Fruit fly (Drosophila melanogaster): Measurements from ENCODE around the gene Mgat4b.

The Mgat4b gene

dm6 chr3L:14755046-14755643 is 13.9 kb downstream of the Mgat4b start (continued):
- TF ChIP-seq achi (GFP tag; optimal IDR thresholded peaks at IDR 0.05): no peak
- peak; percentile 4 for TF ChIP-seq CG8632 (GFP tag; optimal IDR thresholded peaks at IDR 0.05)
- no peak for TF ChIP-seq dac (GFP tag; optimal IDR thresholded peaks at IDR 0.05)
- TF ChIP-seq CG8119 (GFP tag; IDR thresholded peaks at IDR 0.05): peak; percentile 22; the same call in 1 of the 3 replicates
- peak; percentile 5 for TF ChIP-seq CG6792 (GFP tag; optimal IDR thresholded peaks at IDR 0.05)
- peak; percentile 38 for TF ChIP-seq Lpt (GFP tag; optimal IDR thresholded peaks at IDR 0.05)
- TF ChIP-seq CG16779 (tag; optimal IDR thresholded peaks at IDR 0.05): no peak
- TF ChIP-seq acj6 (GFP tag; optimal IDR thresholded peaks at IDR 0.05): no peak
- peak; percentile 74 to 80 for TF ChIP-seq ss (GFP tag; optimal IDR thresholded peaks at IDR 0.05)
- peak; percentile 59 for TF ChIP-seq vri (GFP tag; optimal IDR thresholded peaks at IDR 0.05)
- peak; percentile 63 for TF ChIP-seq CG6808 (GFP tag; optimal IDR thresholded peaks at IDR 0.05)
- no peak for TF ChIP-seq CG10631 (GFP tag; optimal IDR thresholded peaks at IDR 0.05)
- TF ChIP-seq Ets96B (tag; optimal IDR thresholded peaks at IDR 0.05): no peak
- no peak for TF ChIP-seq CG32006 (GFP tag; optimal IDR thresholded peaks at IDR 0.05)
- TF ChIP-seq CG4318 (GFP tag; optimal IDR thresholded peaks at IDR 0.05): no peak
- TF ChIP-seq fkh (GFP tag; optimal IDR thresholded peaks at IDR 0.05): peak; percentile 29
- no peak for TF ChIP-seq CG3032 (tag; optimal IDR thresholded peaks at IDR 0.05)
- TF ChIP-seq CG11902 (GFP tag; optimal IDR thresholded peaks at IDR 0.05): no peak
- TF ChIP-seq CG6276 (GFP tag; optimal IDR thresholded peaks at IDR 0.05): peak; percentile 44

dm6 chr3L:14752816-14753215 is 16.3 kb downstream of the Mgat4b start:
- TF ChIP-seq CG3919 (GFP tag; optimal IDR thresholded peaks at IDR 0.05) (no peak), esn (GFP tag; optimal IDR thresholded peaks at IDR 0.05) (no peak), vri (GFP tag; optimal IDR thresholded peaks at IDR 0.05) (no peak), Smox (GFP tag; optimal IDR thresholded peaks at IDR 0.05) (no peak), CG6276 (GFP tag; optimal IDR thresholded peaks at IDR 0.05) (no peak), Lpt (GFP tag; optimal IDR thresholded peaks at IDR 0.05) (no peak), Ets21C (GFP tag; optimal IDR thresholded peaks at IDR 0.05) (no peak), Eip75B (GFP tag; optimal IDR thresholded peaks at IDR 0.05) (no peak), Sox102F (GFP tag; optimal IDR thresholded peaks at IDR 0.05) (no peak), Ets96B (tag; optimal IDR thresholded peaks at IDR 0.05) (no peak), CG6163 (GFP tag; IDR thresholded peaks at IDR 0.05) (no peak), pdm3 (GFP tag; optimal IDR thresholded peaks at IDR 0.05) (no peak)

- TF ChIP-seq CG8119 (GFP tag; IDR thresholded peaks at IDR 0.05) (0 out of 3 replicates have a peak, but pooled peaks have one; percentile 13), Hr39 (GFP tag; optimal IDR thresholded peaks at IDR 0.05) (no peak)
Observed at dm6 chr3L:14751056-14751671, 17.9 kb downstream of the Mgat4b start.

dm6 chr3L:14743106-14743692 is 25.9 kb downstream of the Mgat4b start:
- TF ChIP-seq CG6163 (GFP tag; IDR thresholded peaks at IDR 0.05) (peak; percentile 59; the same call in 2 of the 3 replicates), CG4318 (GFP tag; optimal IDR thresholded peaks at IDR 0.05) (no peak), ss (GFP tag; optimal IDR thresholded peaks at IDR 0.05) (no peak), Met (GFP tag; optimal IDR thresholded peaks at IDR 0.05) (peak; percentile 4), Eip78C (GFP tag) (peak; percentile 73), fd59A (GFP tag; optimal IDR thresholded peaks at IDR 0.05) (no peak), Blimp-1 (GFP tag; optimal IDR thresholded peaks at IDR 0.05) (peak; percentile 98), CG6808 (GFP tag; optimal IDR thresholded peaks at IDR 0.05) (no peak), vri (GFP tag; optimal IDR thresholded peaks at IDR 0.05) (peak; percentile 14), lz (GFP tag; optimal IDR thresholded peaks at IDR 0.05) (no peak)
